Worm (Caenorhabditis elegans) whole organism, L3 larva: ENCODE results near the gene fbxa-61.

Experiments
- R02D3.7 ChIP-seq: fragments of 150-350 bp; optimal IDR thresholded peaks from 2 replicates; lab custom pipeline; 2014; ENCODE audit warnings: missing biosample characterization, missing genetic modification characterization
- ZK546.5 ChIP-seq: sonication (generic microtip); optimal IDR thresholded peaks from 2 replicates; lab custom pipeline; 2017; ENCODE audit warnings: missing biosample characterization, missing genetic modification characterization
- aly-2 ChIP-seq: fragments of 150-350 bp; optimal IDR thresholded peaks from 2 replicates; lab custom pipeline; 2014; ENCODE audit warnings: missing biosample characterization, missing genetic modification characterization
- ceh-28 ChIP-seq: fragments of 150-350 bp; optimal IDR thresholded peaks from 2 replicates; lab custom pipeline; 2014; ENCODE audit warnings: missing biosample characterization, missing genetic modification reagents, missing genetic modification characterization
- ceh-82 ChIP-seq: fragments of 150-350 bp; optimal IDR thresholded peaks from 2 replicates; lab custom pipeline; 2014; ENCODE audit warnings: missing biosample characterization, missing genetic modification characterization
- ceh-9 ChIP-seq: sonication (generic microtip); optimal IDR thresholded peaks from 2 replicates; lab custom pipeline; 2018; ENCODE audit warnings: missing biosample characterization, missing genetic modification characterization
- daf-12 ChIP-seq: fragments of 150-350 bp; optimal IDR thresholded peaks from 2 replicates; lab custom pipeline; 2014; ENCODE audit warnings: missing biosample characterization, missing genetic modification reagents, missing genetic modification characterization
- egl-27 ChIP-seq: sonication (generic microtip); optimal IDR thresholded peaks from 4 replicates; lab custom pipeline; 2017; ENCODE audit warnings: missing biosample characterization, missing genetic modification reagents, missing genetic modification characterization
- egl-5 ChIP-seq: fragments of 150-350 bp; optimal IDR thresholded peaks from 2 replicates; lab custom pipeline; 2017; ENCODE audit warnings: missing biosample characterization, missing genetic modification reagents, missing genetic modification characterization, inconsistent platforms
- elt-1 ChIP-seq: fragments of 150-350 bp; optimal IDR thresholded peaks from 2 replicates; lab custom pipeline; 2014; ENCODE audit warnings: missing biosample characterization, missing genetic modification characterization
- elt-2 ChIP-seq: sonication (generic microtip); optimal IDR thresholded peaks from 2 replicates; lab custom pipeline; 2016; ENCODE audit warnings: missing genetic modification reagents, mild to moderate bottlenecking, missing genetic modification characterization, missing compliant biosample characterization
- eor-1 ChIP-seq, 2 experiments: fragments of 150-350 bp; optimal IDR thresholded peaks; 2 replicates each; lab custom pipeline; 2014 to 2018; ENCODE audit warnings: missing biosample characterization in 2 of 2, missing genetic modification characterization in 2 of 2
- fkh-10 ChIP-seq: sonication (generic microtip); optimal IDR thresholded peaks from 2 replicates; lab custom pipeline; 2017; ENCODE audit warnings: missing biosample characterization, missing genetic modification reagents, missing genetic modification characterization
- fkh-2 ChIP-seq: fragments of 150-350 bp; optimal IDR thresholded peaks from 2 replicates; lab custom pipeline; 2014; ENCODE audit warnings: missing biosample characterization, missing genetic modification reagents, missing genetic modification characterization
- fos-1 ChIP-seq: fragments of 150-350 bp; optimal IDR thresholded peaks from 2 replicates; lab custom pipeline; 2014; ENCODE audit warnings: missing biosample characterization, missing genetic modification characterization
- hmg-11 ChIP-seq: sonication (generic microtip); optimal IDR thresholded peaks from 2 replicates; lab custom pipeline; 2016; ENCODE audit warnings: missing genetic modification characterization, missing compliant biosample characterization
- jun-1 ChIP-seq: fragments of 150-350 bp; optimal IDR thresholded peaks from 2 replicates; lab custom pipeline; 2014; ENCODE audit warnings: missing biosample characterization, missing genetic modification reagents, missing genetic modification characterization
- lin-15B ChIP-seq: fragments of 150-350 bp; optimal IDR thresholded peaks from 2 replicates; lab custom pipeline; 2014; ENCODE audit warnings: missing biosample characterization, missing genetic modification characterization
- lin-39 ChIP-seq: fragments of 150-350 bp; optimal IDR thresholded peaks from 2 replicates; lab custom pipeline; 2018; ENCODE audit warnings: missing biosample characterization, missing genetic modification reagents, missing genetic modification characterization
- lsy-12 ChIP-seq: sonication (generic microtip); optimal IDR thresholded peaks from 2 replicates; lab custom pipeline; 2016; ENCODE audit warnings: mild to moderate bottlenecking, missing genetic modification characterization, missing compliant biosample characterization
- mdl-1 ChIP-seq: fragments of 150-350 bp; optimal IDR thresholded peaks from 2 replicates; lab custom pipeline; 2014; ENCODE audit warnings: missing biosample characterization, missing genetic modification characterization
- mml-1 ChIP-seq: fragments of 150-350 bp; sonication (generic microtip); optimal IDR thresholded peaks from 3 replicates; lab custom pipeline; 2014; ENCODE audit warnings: missing biosample characterization, missing genetic modification characterization
- nfya-1 ChIP-seq: sonication (generic microtip); optimal IDR thresholded peaks from 2 replicates; lab custom pipeline; 2017; ENCODE audit warnings: missing genetic modification characterization, mild to moderate bottlenecking, missing compliant biosample characterization, antibody characterized with exemption, moderate library complexity; ENCODE audit not compliant: insufficient read depth
- nhr-11 ChIP-seq: fragments of 150-350 bp; optimal IDR thresholded peaks from 2 replicates; lab custom pipeline; 2014; ENCODE audit warnings: missing biosample characterization, missing genetic modification characterization
- nhr-12 ChIP-seq: fragments of 150-350 bp; optimal IDR thresholded peaks from 2 replicates; lab custom pipeline; 2014; ENCODE audit warnings: missing biosample characterization, missing genetic modification characterization
- nhr-23 ChIP-seq: fragments of 150-350 bp; optimal IDR thresholded peaks from 2 replicates; lab custom pipeline; 2014; ENCODE audit warnings: missing biosample characterization, missing genetic modification reagents, missing genetic modification characterization
- nhr-237 ChIP-seq: fragments of 150-350 bp; optimal IDR thresholded peaks from 2 replicates; lab custom pipeline; 2014; ENCODE audit warnings: missing biosample characterization, missing genetic modification characterization
- nhr-25 ChIP-seq: sonication (generic microtip); optimal IDR thresholded peaks from 2 replicates; lab custom pipeline; 2017; ENCODE audit warnings: missing biosample characterization, missing genetic modification characterization
- nhr-28 ChIP-seq: fragments of 150-350 bp; optimal IDR thresholded peaks from 2 replicates; lab custom pipeline; 2014; ENCODE audit warnings: missing biosample characterization, missing genetic modification characterization
- nhr-43 ChIP-seq: sonication (generic microtip); optimal IDR thresholded peaks from 2 replicates; lab custom pipeline; 2016; ENCODE audit warnings: mild to moderate bottlenecking, missing genetic modification characterization, missing compliant biosample characterization; ENCODE audit not compliant: poor library complexity, severe bottlenecking
- nhr-67 ChIP-seq: fragments of 150-350 bp; optimal IDR thresholded peaks from 2 replicates; lab custom pipeline; 2014; ENCODE audit warnings: missing biosample characterization, missing genetic modification characterization
- nhr-76 ChIP-seq: fragments of 150-350 bp; sonication (generic microtip); optimal IDR thresholded peaks from 5 replicates; lab custom pipeline; 2014; ENCODE audit warnings: missing biosample characterization, missing genetic modification characterization
- nhr-77 ChIP-seq: fragments of 150-350 bp; optimal IDR thresholded peaks from 2 replicates; lab custom pipeline; 2014; ENCODE audit warnings: missing biosample characterization, missing genetic modification characterization
- pha-4 ChIP-seq: fragments of 150-350 bp; optimal IDR thresholded peaks from 2 replicates; lab custom pipeline; 2014; ENCODE audit warnings: missing biosample characterization, missing genetic modification reagents, missing genetic modification characterization
- pqm-1 ChIP-seq: fragments of 150-350 bp; optimal IDR thresholded peaks from 2 replicates; lab custom pipeline; 2017; ENCODE audit warnings: missing biosample characterization, missing genetic modification characterization, inconsistent platforms
- sea-2 ChIP-seq: fragments of 150-350 bp; sonication (generic microtip); optimal IDR thresholded peaks from 4 replicates; lab custom pipeline; 2014; ENCODE audit warnings: missing biosample characterization, missing genetic modification reagents, missing genetic modification characterization
- skn-1 ChIP-seq: fragments of 150-350 bp; optimal IDR thresholded peaks from 2 replicates; lab custom pipeline; 2014; ENCODE audit warnings: missing biosample characterization, missing genetic modification characterization
- snpc-4 ChIP-seq: fragments of 150-350 bp; optimal IDR thresholded peaks from 2 replicates; lab custom pipeline; 2014; ENCODE audit warnings: missing biosample characterization, missing genetic modification characterization
- unc-39 ChIP-seq: sonication (generic microtip); optimal IDR thresholded peaks from 4 replicates; lab custom pipeline; 2017; ENCODE audit warnings: missing biosample characterization, missing genetic modification characterization
- unc-62 ChIP-seq: fragments of 150-350 bp; sonication (generic microtip); optimal IDR thresholded peaks from 4 replicates; lab custom pipeline; 2014; ENCODE audit warnings: missing biosample characterization, missing genetic modification reagents, missing genetic modification characterization
- zag-1 ChIP-seq: fragments of 150-350 bp; optimal IDR thresholded peaks from 2 replicates; lab custom pipeline; 2014; ENCODE audit warnings: missing biosample characterization, missing genetic modification characterization
- ztf-11 ChIP-seq: fragments of 150-350 bp; optimal IDR thresholded peaks from 2 replicates; lab custom pipeline; 2014; ENCODE audit warnings: missing biosample characterization, missing genetic modification characterization
- ztf-4 ChIP-seq: fragments of 150-350 bp; optimal IDR thresholded peaks from 2 replicates; lab custom pipeline; 2014; ENCODE audit warnings: missing biosample characterization, missing genetic modification characterization

fbxa-61 gene

ce11 chrIII:1238704-1239103 lies at the start of gene fbxa-61:
fbxa-61 (plus strand) TSS chrIII:1239048.
- TF ChIP-seq elt-1 (peak; percentile 88), nhr-23 (peak; percentile 42), egl-27 (no peak)

ce11 chrIII:1193326-1193862 lies 45.5 kb upstream of the fbxa-61 start, which contains the start of gene Y119D3B.14:
Y119D3B.14 (minus strand) TSS chrIII:1193812.
- peak; percentile 50 for TF ChIP-seq ceh-28 (tag; lab: Kevin White, UChicago)
- TF ChIP-seq nhr-67 (tag; lab: Kevin White, UChicago): no peak
- TF ChIP-seq sea-2: no peak
- no peak for TF ChIP-seq unc-62
- no peak for TF ChIP-seq nfya-1 (tag; lab: Kevin White, UChicago)
- TF ChIP-seq, all 47 proteins: peak for 1

DNA sequence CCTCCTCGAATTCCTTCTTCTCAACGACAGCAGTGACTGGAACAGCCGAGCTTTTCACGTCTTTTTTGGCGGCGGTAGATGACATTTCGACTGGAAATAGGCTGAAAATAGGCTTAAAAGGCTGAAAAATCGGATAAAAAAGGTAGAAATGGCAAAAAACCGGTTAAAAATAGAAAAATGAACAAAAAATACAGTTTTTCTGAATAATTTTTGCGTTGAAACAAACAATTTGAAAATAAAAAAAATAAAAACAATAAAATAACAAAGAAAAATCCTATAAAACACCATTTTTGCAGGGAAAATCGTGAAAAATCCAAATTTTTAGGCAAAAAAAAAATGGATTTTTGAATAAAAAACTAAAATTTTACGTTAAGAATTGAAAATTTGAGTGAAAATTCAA lies 42.7 kb upstream of the fbxa-61 start, which contains the start of gene dss-1:
dss-1 (minus strand) TSS at position 101 of the 400 bp plus-strand sequence.
- no peak for TF ChIP-seq unc-62
- TF ChIP-seq nhr-237 (tag; lab: Kevin White, UChicago): no peak
- no peak for TF ChIP-seq pqm-1 (tag; lab: Kevin White, UChicago)
- no peak for TF ChIP-seq elt-2
- TF ChIP-seq R02D3.7 (tag; lab: Kevin White, UChicago): no peak
- no peak for TF ChIP-seq mml-1 (tag; lab: Kevin White, UChicago)
- no peak for TF ChIP-seq pha-4 (tag; lab: Kevin White, UChicago)
- no peak for TF ChIP-seq aly-2 (tag; lab: Kevin White, UChicago)
- no peak for TF ChIP-seq nhr-23
- TF ChIP-seq snpc-4: no peak
- TF ChIP-seq lin-15B (tag; lab: Kevin White, UChicago): no peak
- no peak for TF ChIP-seq nhr-28 (tag; lab: Kevin White, UChicago)
- no peak for TF ChIP-seq jun-1 (tag; lab: Kevin White, UChicago)
- no peak for TF ChIP-seq nhr-77 (tag; lab: Kevin White, UChicago)
- no peak for TF ChIP-seq nhr-76 (tag; lab: Kevin White, UChicago)
- no peak for TF ChIP-seq ceh-9
- no peak for TF ChIP-seq elt-1
- TF ChIP-seq, all 47 proteins: peak for 0

DNA sequence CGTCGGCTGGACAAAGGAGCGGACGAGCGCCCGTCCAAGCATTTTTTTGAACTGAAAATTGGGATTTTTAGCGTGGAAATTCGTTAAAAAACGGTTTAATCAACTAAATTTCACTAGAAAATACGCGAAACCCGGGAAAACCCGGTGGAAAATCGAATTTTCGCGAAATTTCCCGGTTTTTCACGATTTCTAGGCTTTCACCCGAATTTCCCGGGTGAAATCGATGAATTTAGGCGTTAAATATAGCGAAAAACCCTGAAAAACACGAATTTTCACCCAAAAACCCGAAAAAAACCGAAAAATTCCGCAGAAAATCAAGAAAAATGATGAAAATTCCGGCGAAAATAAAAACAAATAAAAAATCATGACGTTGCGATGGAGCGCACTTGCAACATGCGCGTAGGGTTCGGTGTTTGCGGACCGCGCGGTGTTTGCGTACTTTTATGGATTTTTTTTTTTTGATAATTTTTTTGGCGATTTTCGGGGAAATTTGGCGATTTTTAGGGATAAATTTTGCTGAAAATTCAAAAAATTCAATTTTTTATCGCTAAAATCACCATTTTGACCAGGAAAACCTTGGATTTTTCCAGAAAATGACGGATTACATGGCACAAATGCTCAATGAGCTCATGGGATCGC lies 36.8 kb upstream of the fbxa-61 start, which contains the start of the genes mrpl-45 and Y119D3B.12:
mrpl-45 (minus strand) TSS at position 51 of the 639 bp plus-strand sequence.
Y119D3B.12 (plus strand) TSS at position 589 of the 639 bp plus-strand sequence.
- TF ChIP-seq fos-1 (tag; lab: Kevin White, UChicago): no peak
- TF ChIP-seq snpc-4: peak; percentile 74
- TF ChIP-seq skn-1 (tag; lab: Kevin White, UChicago): peak; percentile 90
- no peak for TF ChIP-seq ceh-9
- no peak for TF ChIP-seq aly-2 (tag; lab: Kevin White, UChicago)
- TF ChIP-seq elt-2: peak; percentile 22
- TF ChIP-seq fkh-10 (GFP tag; lab: Kevin White, UChicago): peak; percentile 64
- no peak for TF ChIP-seq ZK546.5 (tag; lab: Kevin White, UChicago)
- peak; percentile 97 for TF ChIP-seq egl-5 (tag; lab: Kevin White, UChicago)
- TF ChIP-seq unc-39 (tag; lab: Kevin White, UChicago): no peak
- peak; percentile 85 for TF ChIP-seq nfya-1 (tag; lab: Kevin White, UChicago)
- TF ChIP-seq lin-15B (tag; lab: Kevin White, UChicago): peak; percentile 95
- TF ChIP-seq egl-27: no peak
- TF ChIP-seq nhr-43: peak; percentile 42
- TF ChIP-seq jun-1 (tag; lab: Kevin White, UChicago): peak; percentile 29
- no peak for TF ChIP-seq nhr-11
- TF ChIP-seq elt-1: peak; percentile 59
- no peak for TF ChIP-seq mdl-1 (tag; lab: Kevin White, UChicago)
- peak; percentile 53 for TF ChIP-seq nhr-25 (tag; lab: Kevin White, UChicago)
- no peak for TF ChIP-seq nhr-12 (tag; lab: Kevin White, UChicago)
- peak; percentile 67 for TF ChIP-seq nhr-23
- TF ChIP-seq sea-2: no peak
- peak; percentile 70 for TF ChIP-seq R02D3.7 (tag; lab: Kevin White, UChicago)
- TF ChIP-seq lin-39: peak; percentile 73
- no peak for TF ChIP-seq fkh-2 (tag; lab: Kevin White, UChicago)
- peak; percentile 22 for TF ChIP-seq pqm-1 (tag; lab: Kevin White, UChicago)
- no peak for TF ChIP-seq ztf-4
- TF ChIP-seq nhr-28 (tag; lab: Kevin White, UChicago): no peak
- peak; percentile 61 for TF ChIP-seq hmg-11 (tag; lab: Kevin White, UChicago)
- TF ChIP-seq mml-1 (tag; lab: Kevin White, UChicago): no peak
- peak; percentile 91 for TF ChIP-seq pha-4 (tag; lab: Kevin White, UChicago)
- no peak for TF ChIP-seq zag-1
- no peak for TF ChIP-seq nhr-67 (tag; lab: Kevin White, UChicago)
- TF ChIP-seq eor-1 (tag; optimal IDR thresholded peaks at IDR 0.05; lab: Kevin White, UChicago): no peak
- TF ChIP-seq ztf-11 (tag; lab: Kevin White, UChicago): no peak
- no peak for TF ChIP-seq nhr-76 (tag; lab: Kevin White, UChicago)
- no peak for TF ChIP-seq unc-62
- TF ChIP-seq nhr-237 (tag; lab: Kevin White, UChicago): no peak
- peak; percentile 2 for TF ChIP-seq ceh-82 (tag; lab: Kevin White, UChicago)
- TF ChIP-seq daf-12 (tag; lab: Kevin White, UChicago): no peak
- TF ChIP-seq lsy-12 (tag; lab: Kevin White, UChicago): no peak
- TF ChIP-seq ceh-28 (tag; lab: Kevin White, UChicago): peak; percentile 68
